Worm (Caenorhabditis elegans) whole organism, young adult: ENCODE results near the gene F46E10.2.

Experiments
- B0035.1 ChIP-seq: sonication (generic microtip); optimal IDR thresholded peaks from 2 replicates; lab custom pipeline; 2016; ENCODE audit warnings: missing genetic modification characterization, mild to moderate bottlenecking, missing compliant biosample characterization, missing genotype, missing genetic modification reagents
- B0261.1 ChIP-seq: sonication (generic microtip); optimal IDR thresholded peaks from 2 replicates; lab custom pipeline; 2016; ENCODE audit warnings: mild to moderate bottlenecking, missing genetic modification characterization, moderate library complexity, missing compliant biosample characterization
- B0336.3 ChIP-seq: fragments of 200-800 bp; sonication (Bioruptor generic); IDR thresholded peaks from 2 replicates; pipeline ENCODE4 v1.3.6; 2022; ENCODE audit warnings: missing genetic modification characterization, missing compliant biosample characterization
- F55B11.4 ChIP-seq: sonication (generic microtip); optimal IDR thresholded peaks from 2 replicates; lab custom pipeline; 2016; ENCODE audit warnings: missing compliant biosample characterization, missing genetic modification characterization, borderline replicate concordance; ENCODE audit not compliant: insufficient read depth
- T26A5.8 ChIP-seq: sonication (generic microtip); optimal IDR thresholded peaks from 2 replicates; lab custom pipeline; 2016; ENCODE audit warnings: missing genetic modification characterization, missing compliant biosample characterization
- Y67H2A.10 ChIP-seq: fragments of 200-800 bp; sonication (Bioruptor generic); conservative IDR thresholded peaks from 2 replicates; pipeline ENCODE4 v1.3.6; 2022; ENCODE audit warnings: missing genetic modification reagents, missing genetic modification characterization, missing compliant biosample characterization
- ZK185.1 ChIP-seq: sonication (generic microtip); optimal IDR thresholded peaks from 2 replicates; lab custom pipeline; 2016; ENCODE audit warnings: mild to moderate bottlenecking, missing genetic modification characterization, missing compliant biosample characterization; ENCODE audit not compliant: poor library complexity, severe bottlenecking
- attf-6 ChIP-seq: fragments of 200-800 bp; sonication (Bioruptor generic); IDR thresholded peaks from 2 replicates; pipeline ENCODE4 v1.3.6; 2022; ENCODE audit warnings: missing genetic modification reagents, missing genetic modification characterization, missing compliant biosample characterization
- ccch-3 ChIP-seq: fragments of 200-800 bp; sonication (Bioruptor generic); optimal IDR thresholded peaks from 2 replicates; lab custom pipeline; 2018; ENCODE audit warnings: mild to moderate bottlenecking, missing genetic modification characterization, missing compliant biosample characterization
- cebp-1 ChIP-seq, 2 experiments: fragments of 200-800 bp in 1 of 2; sonication (Bioruptor generic) in 1 of 2; sonication (generic microtip) in 1 of 2; IDR thresholded peaks in 1 of 2; optimal IDR thresholded peaks in 1 of 2; 2 replicates each; pipeline versions ENCODE4 v1.3.6 to Lab custom; 2017 to 2022; ENCODE audit warnings: missing compliant biosample characterization in 2 of 2, missing genetic modification characterization in 2 of 2, mild to moderate bottlenecking in 1 of 2, missing genetic modification reagents in 1 of 2, moderate library complexity in 1 of 2
- cebp-2 ChIP-seq: fragments of 200-800 bp; sonication (Bioruptor generic); IDR thresholded peaks from 2 replicates; pipeline ENCODE4 v1.3.6; 2022; ENCODE audit warnings: missing genetic modification characterization, missing compliant biosample characterization
- ceh-100 ChIP-seq: fragments of 200-800 bp; sonication (Bioruptor generic); IDR thresholded peaks from 2 replicates; pipeline ENCODE4 v1.3.6; 2022; ENCODE audit warnings: missing genetic modification reagents, missing genetic modification characterization, missing compliant biosample characterization
- ceh-27 ChIP-seq: fragments of 200-800 bp; sonication (Bioruptor generic); optimal IDR thresholded peaks from 2 replicates; lab custom pipeline; 2018; ENCODE audit warnings: mild to moderate bottlenecking, missing genetic modification characterization, moderate library complexity, missing compliant biosample characterization
- die-1 ChIP-seq: sonication (generic microtip); optimal IDR thresholded peaks from 2 replicates; lab custom pipeline; 2016; ENCODE audit warnings: missing genotype, mild to moderate bottlenecking, missing genetic modification characterization, missing compliant biosample characterization
- gei-17 ChIP-seq: fragments of 200-800 bp; sonication (Bioruptor generic); optimal IDR thresholded peaks from 2 replicates; lab custom pipeline; 2018; ENCODE audit warnings: mild to moderate bottlenecking, missing genetic modification characterization, missing compliant biosample characterization
- hmg-1.2 ChIP-seq: fragments of 200-800 bp; sonication (Bioruptor generic); IDR thresholded peaks from 2 replicates; pipeline ENCODE4 v1.3.6; 2022; ENCODE audit warnings: missing genetic modification reagents, missing genetic modification characterization, missing compliant biosample characterization
- lin-40 ChIP-seq: sonication (generic microtip); optimal IDR thresholded peaks from 2 replicates; lab custom pipeline; 2016; ENCODE audit warnings: missing genetic modification characterization, mild to moderate bottlenecking, missing compliant biosample characterization, missing genotype, missing genetic modification reagents
- madf-8 ChIP-seq: fragments of 200-800 bp; sonication (Bioruptor generic); conservative IDR thresholded peaks from 2 replicates; pipeline ENCODE4 v1.3.6; 2022; ENCODE audit warnings: missing genetic modification reagents, missing genetic modification characterization, missing compliant biosample characterization
- mcd-1 ChIP-seq: fragments of 200-800 bp; sonication (Bioruptor generic); IDR thresholded peaks from 2 replicates; pipeline ENCODE4 v1.3.6; 2022; ENCODE audit warnings: missing genetic modification reagents, missing genetic modification characterization, missing compliant biosample characterization
- mel-28 ChIP-seq: sonication (generic microtip); optimal IDR thresholded peaks from 2 replicates; lab custom pipeline; 2016; ENCODE audit warnings: borderline replicate concordance, mild to moderate bottlenecking, missing genetic modification characterization, missing compliant biosample characterization
- mes-4 ChIP-seq: sonication (generic microtip); optimal IDR thresholded peaks from 2 replicates; lab custom pipeline; 2016; ENCODE audit warnings: missing genotype, missing genetic modification characterization, missing compliant biosample characterization
- nfya-2 ChIP-seq: fragments of 200-800 bp; sonication (Bioruptor generic); IDR thresholded peaks from 2 replicates; pipeline ENCODE4 v1.3.6; 2022; ENCODE audit warnings: missing genetic modification reagents, missing genetic modification characterization, missing compliant biosample characterization
- nhr-80 ChIP-seq: sonication (generic microtip); optimal IDR thresholded peaks from 2 replicates; lab custom pipeline; 2016; ENCODE audit warnings: missing genetic modification characterization, missing compliant biosample characterization
- nhr-90 ChIP-seq: sonication (generic microtip); optimal IDR thresholded peaks from 2 replicates; lab custom pipeline; 2016; ENCODE audit warnings: missing genotype, mild to moderate bottlenecking, missing genetic modification characterization, missing compliant biosample characterization
- repo-1 ChIP-seq: sonication (generic microtip); optimal IDR thresholded peaks from 2 replicates; lab custom pipeline; 2017; ENCODE audit warnings: mild to moderate bottlenecking, missing genetic modification characterization, missing compliant biosample characterization
- sdz-38 ChIP-seq: sonication (generic microtip); optimal IDR thresholded peaks from 2 replicates; lab custom pipeline; 2016; ENCODE audit warnings: missing genotype, missing genetic modification characterization, missing compliant biosample characterization
- snpc-1.1 ChIP-seq: sonication (generic microtip); optimal IDR thresholded peaks from 2 replicates; lab custom pipeline; 2017; ENCODE audit warnings: missing genetic modification characterization, mild to moderate bottlenecking, missing compliant biosample characterization, antibody characterized with exemption, moderate library complexity, missing genotype, missing genetic modification reagents; ENCODE audit not compliant: insufficient read depth
- unc-130 ChIP-seq: sonication (generic microtip); optimal IDR thresholded peaks from 2 replicates; lab custom pipeline; 2016; ENCODE audit warnings: missing genetic modification reagents, missing genetic modification characterization, missing compliant biosample characterization
- ztf-22 ChIP-seq: fragments of 200-800 bp; sonication (Bioruptor generic); optimal IDR thresholded peaks from 2 replicates; lab custom pipeline; 2018; ENCODE audit warnings: mild to moderate bottlenecking, missing genetic modification characterization, moderate library complexity, missing compliant biosample characterization

F46E10.2 gene

ce11 chrV:6546450-6547171 lies 26.4 kb downstream of the F46E10.2 start, which contains the start of gene dre-1:
Gene dre-1 (minus strand): TSS chrV:6546500.
- TF ChIP-seq madf-8 (GFP tag; lab: Robert Waterston, UW) (no peak), nhr-80 (peak; percentile 48)

- TF ChIP-seq attf-6 (GFP tag; lab: Robert Waterston, UW) = no peak
- no peak for TF ChIP-seq ztf-22
- no peak for TF ChIP-seq lin-40 (tag; lab: Kevin White, UChicago)
- no peak for TF ChIP-seq ZK185.1
- TF ChIP-seq unc-130 (GFP tag; lab: Kevin White, UChicago) = no peak
- TF ChIP-seq nfya-2 (GFP tag; lab: Robert Waterston, UW) = no peak
- TF ChIP-seq T26A5.8 (tag; lab: Kevin White, UChicago) = no peak
- TF ChIP-seq, all 124 proteins: peak for 0
Measured at ce11 chrV:6548309-6548708, 28.1 kb downstream of the F46E10.2 start.

- TF ChIP-seq B0035.1 (tag; lab: Kevin White, UChicago) (no peak), repo-1 (no peak), ztf-22 (no peak), B0336.3 (GFP tag; lab: Robert Waterston, UW) (no peak), ceh-27 (GFP tag; lab: Kevin White, UChicago) (no peak), hmg-1.2 (no peak), F55B11.4 (tag; lab: Kevin White, UChicago) (no peak), nhr-80 (no peak), cebp-2 (no peak), ceh-100 (GFP tag; lab: Robert Waterston, UW) (no peak), ccch-3 (GFP tag; lab: Kevin White, UChicago) (no peak), mes-4 (tag; lab: Kevin White, UChicago) (no peak)
Measured at ce11 chrV:6549148-6549547, 28.9 kb downstream of the F46E10.2 start, which contains the start of gene K04A8.20. Gene K04A8.20 (plus strand): TSS chrV:6549448.

ce11 chrV:6549871-6550270 lies 29.6 kb downstream of the F46E10.2 start, which contains the start of gene lipl-4:
Gene lipl-4 (plus strand): TSS chrV:6550171.
- no peak for TF ChIP-seq nfya-2 (GFP tag; lab: Robert Waterston, UW)
- no peak for TF ChIP-seq snpc-1.1 (tag; lab: Kevin White, UChicago)
- TF ChIP-seq cebp-1 (GFP tag; IDR thresholded peaks at IDR 0.05; lab: Robert Waterston, UW) = no peak
- no peak for TF ChIP-seq cebp-1 (tag; optimal IDR thresholded peaks at IDR 0.05; lab: Kevin White, UChicago)
- no peak for TF ChIP-seq mcd-1 (GFP tag; lab: Robert Waterston, UW)
- no peak for TF ChIP-seq B0261.1 (tag; lab: Kevin White, UChicago)
- no peak for TF ChIP-seq mel-28 (tag; lab: Kevin White, UChicago)
- no peak for TF ChIP-seq F55B11.4 (tag; lab: Kevin White, UChicago)
- TF ChIP-seq nhr-90 = no peak
- TF ChIP-seq die-1 = no peak
- no peak for TF ChIP-seq Y67H2A.10 (GFP tag; lab: Robert Waterston, UW)
- no peak for TF ChIP-seq gei-17 (GFP tag; lab: Kevin White, UChicago)
- no peak for TF ChIP-seq sdz-38 (tag; lab: Kevin White, UChicago)
- TF ChIP-seq, all 124 proteins: peak for 0
